Fruit fly (Drosophila melanogaster) whole organism, embryonic: ENCODE measurements around the gene Mlc2.

Experiments used
- Asciz ChIP-seq: fragments of 200-800 bp; sonication (Bioruptor generic); optimal IDR thresholded peaks from 2 replicates; lab custom pipeline; 2017; ENCODE audit warnings: missing biosample characterization, mild to moderate bottlenecking, missing genetic modification characterization, missing genetic modification reagents
- Atf-2 ChIP-seq: fragments of 200-800 bp; sonication (Bioruptor generic); optimal IDR thresholded peaks from 2 replicates; lab custom pipeline; 2016; ENCODE audit warnings: missing biosample characterization, missing genetic modification characterization
- CG13123 ChIP-seq: fragments of 200-800 bp; sonication (Bioruptor generic); optimal IDR thresholded peaks from 2 replicates; lab custom pipeline; 2016; ENCODE audit warnings: missing biosample characterization, missing genetic modification characterization
- CG14667 ChIP-seq: fragments of 200-800 bp; sonication (Bioruptor generic); IDR thresholded peaks from 2 replicates; pipeline ENCODE4 v1.3.6; 2022; ENCODE audit warnings: missing biosample characterization, missing genetic modification characterization
- CG2199 ChIP-seq: fragments of 200-800 bp; sonication (Bioruptor generic); IDR thresholded peaks from 3 replicates; pipeline ENCODE4 v1.3.6; 2022; ENCODE audit warnings: missing biosample characterization, missing genetic modification characterization
- Hr39 ChIP-seq: fragments of >200 bp; optimal IDR thresholded peaks from 2 replicates; lab custom pipeline; 2017
- Lpt ChIP-seq: fragments of >200 bp; optimal IDR thresholded peaks from 2 replicates; lab custom pipeline; 2018; ENCODE audit warnings: missing biosample characterization, missing genetic modification characterization
- danr ChIP-seq: fragments of 200-800 bp; sonication (Bioruptor generic); IDR thresholded peaks from 2 replicates; pipeline ENCODE4 v1.3.6; 2022; ENCODE audit warnings: missing biosample characterization, missing genetic modification characterization
- row ChIP-seq: fragments of 200-800 bp; sonication (Bioruptor generic); IDR thresholded peaks from 3 replicates; pipeline ENCODE4 v1.3.6; 2022; ENCODE audit warnings: missing biosample characterization, missing genetic modification characterization
- sens-2 ChIP-seq: fragments of 200-800 bp; sonication (Bioruptor generic); IDR thresholded peaks from 2 replicates; pipeline ENCODE4 v1.3.6; 2022; ENCODE audit warnings: missing biosample characterization, missing genetic modification characterization
- sisA ChIP-seq: fragments of 200-800 bp; sonication (Bioruptor generic); IDR thresholded peaks from 2 replicates; pipeline ENCODE4 v1.3.6; 2022; ENCODE audit warnings: missing biosample characterization, missing genetic modification characterization
- tll ChIP-seq, 2 experiments: fragments of 200-800 bp in 1 of 2; fragments of >200 bp in 1 of 2; sonication (Bioruptor generic) in 1 of 2; optimal IDR thresholded peaks; 2 replicates each; lab custom pipeline; 2017 to 2019; ENCODE audit warnings: missing biosample characterization in 2 of 2, missing genetic modification characterization in 2 of 2, mild to moderate bottlenecking in 1 of 2, moderate library complexity in 1 of 2

DNA sequence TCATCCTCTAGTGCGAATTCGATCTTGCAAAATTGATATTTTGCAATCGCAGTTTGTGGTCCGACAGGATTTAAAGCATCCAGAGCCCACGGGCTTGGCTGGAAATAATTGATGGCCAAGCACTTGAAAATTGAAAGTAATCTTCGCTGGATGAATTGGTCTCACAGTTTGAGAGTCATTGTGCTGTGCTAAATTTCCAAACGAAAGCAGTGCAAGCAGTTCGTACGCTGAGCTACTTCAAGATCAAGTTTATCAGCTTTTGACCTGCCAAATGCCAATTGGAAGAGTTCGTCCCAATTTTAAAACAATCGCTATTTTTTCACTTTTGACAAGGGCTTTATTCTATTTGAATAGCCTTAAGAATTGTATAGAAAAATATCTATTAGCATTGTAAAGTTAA lies 20.5 kb downstream of the Mlc2 start:
- no peak for TF ChIP-seq row (GFP tag; lab: Robert Waterston, UW)
- TF ChIP-seq CG13123 (GFP tag; lab: Kevin White, UChicago), result no peak
- TF ChIP-seq CG2199 (GFP tag; lab: Robert Waterston, UW), result peak; percentile 90
- no peak for TF ChIP-seq sens-2
- TF ChIP-seq tll (GFP tag; optimal IDR thresholded peaks at IDR 0.05; lab: Kevin White, UChicago), result no peak
- no peak for TF ChIP-seq sisA (GFP tag; lab: Robert Waterston, UW)
- no peak for TF ChIP-seq Atf-2
- TF ChIP-seq CG14667 (GFP tag; lab: Robert Waterston, UW), result no peak
- TF ChIP-seq Lpt (GFP tag; lab: Kevin White, UChicago), result no peak
- TF ChIP-seq danr (GFP tag; lab: Robert Waterston, UW), result no peak
- no peak for TF ChIP-seq Asciz
- no peak for TF ChIP-seq Hr39 (lab: Kevin White, UChicago)
